Fruit fly (Drosophila melanogaster) whole organism, embryonic: ENCODE results near the gene CG13403.

Source experiments
- CG11696 ChIP-seq: fragments of 200-800 bp; sonication (Bioruptor generic); IDR thresholded peaks from 2 replicates; pipeline ENCODE4 v1.3.6; 2022; ENCODE audit warnings: missing biosample characterization, missing genetic modification characterization
- CG7987 ChIP-seq: fragments of 200-800 bp; sonication (Bioruptor generic); optimal IDR thresholded peaks from 2 replicates; lab custom pipeline; 2018; ENCODE audit warnings: missing biosample characterization, mild to moderate bottlenecking, missing genetic modification characterization, moderate library complexity
- ap ChIP-seq: fragments of 200-800 bp; sonication (Bioruptor generic); IDR thresholded peaks from 2 replicates; pipeline ENCODE4 v1.3.6; 2022; ENCODE audit warnings: missing biosample characterization, missing genetic modification characterization
- cwo ChIP-seq: fragments of 200-800 bp; sonication (Bioruptor generic); optimal IDR thresholded peaks from 3 replicates; lab custom pipeline; 2017; ENCODE audit warnings: missing biosample characterization, missing genetic modification characterization, mild to moderate bottlenecking, moderate library complexity, missing genetic modification reagents
- knrl ChIP-seq: fragments of 200-800 bp; sonication (Bioruptor generic); IDR thresholded peaks from 3 replicates; pipeline ENCODE4 v1.3.6; 2022; ENCODE audit warnings: missing biosample characterization, missing genetic modification characterization; ENCODE audit not compliant: partially characterized antibody

DNA sequence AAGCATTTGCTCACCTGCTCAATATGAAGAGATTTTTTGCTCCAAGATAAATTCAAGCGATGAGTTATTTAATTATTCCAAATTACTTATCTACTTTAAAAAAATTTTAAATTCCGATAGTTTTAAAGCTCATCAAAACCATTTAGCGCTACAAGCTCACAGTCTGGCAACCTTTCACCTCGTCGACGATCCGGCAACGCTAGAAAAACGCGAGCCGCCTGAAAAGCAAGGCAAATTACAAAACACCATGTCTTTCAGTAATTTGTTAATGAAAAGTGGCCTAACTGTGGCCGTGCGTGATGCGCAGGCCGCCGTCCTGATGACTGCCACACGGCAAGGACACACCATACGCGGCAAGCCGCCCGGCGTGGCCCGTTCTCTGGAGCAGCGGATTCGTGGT, 34.3 kb upstream of the CG13403 start, which contains the start of gene mRpL38:
- TF ChIP-seq knrl (no peak), cwo (GFP tag; lab: Kevin White, UChicago) (no peak), CG7987 (GFP tag; lab: Kevin White, UChicago) (no peak), ap (GFP tag; lab: Robert Waterston, UW) (no peak), CG11696 (GFP tag; lab: Robert Waterston, UW) (no peak)
